Worm (Caenorhabditis elegans): Measurements from ENCODE around the gene srw-8.
"Not testable (repeated sequence)": the region's sequence is repeated elsewhere in the genome, so short reads cannot be mapped to it uniquely, and the experiment has no call there.

Gene srw-8

DNA sequence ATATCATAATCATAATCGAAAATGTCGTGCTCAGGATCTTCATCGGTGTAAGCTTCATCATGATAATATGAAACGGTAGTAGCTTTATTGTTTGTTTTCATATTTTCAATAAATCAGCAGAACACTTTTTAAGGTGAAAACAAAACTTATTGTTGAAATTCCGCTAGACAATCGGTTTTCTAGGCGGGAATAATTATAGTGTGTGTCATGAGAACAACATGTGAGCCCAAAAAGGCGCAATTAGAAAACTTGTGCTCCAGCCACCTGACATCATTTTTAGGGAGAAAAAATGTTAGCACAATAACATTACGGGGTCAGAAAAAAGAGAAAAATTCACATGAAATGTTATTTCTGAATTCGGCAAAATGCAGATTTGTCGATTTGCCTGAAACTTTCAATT, at the start of gene srw-8:
srw-8 (minus strand) TSS at position 101 of the 400 bp plus-strand sequence.
- TF ChIP-seq him-1 (tag; optimal IDR thresholded peaks at IDR 0.05) (no peak), dao-5 (tag; optimal IDR thresholded peaks at IDR 0.05) (no peak), W03F9.2 (tag; optimal IDR thresholded peaks at IDR 0.05) (no peak)

DNA sequence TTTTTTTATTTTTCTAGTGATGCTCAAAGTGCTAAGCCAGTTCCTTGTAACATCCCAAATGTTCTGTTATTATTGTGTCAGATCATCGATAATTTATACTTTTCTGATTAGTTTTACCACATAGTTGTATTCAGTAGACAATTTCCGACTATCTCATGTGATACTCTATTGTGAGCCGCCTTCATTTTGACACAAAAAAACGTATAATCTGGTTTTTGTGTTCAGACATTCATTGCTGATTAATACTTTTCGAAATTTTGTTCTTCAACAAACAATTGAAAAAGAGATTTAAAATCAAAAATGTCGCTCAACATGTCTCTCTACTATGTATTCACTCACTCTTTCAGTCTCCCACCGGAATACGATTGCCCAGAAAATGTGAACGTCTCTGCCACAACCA, 47.3 kb upstream of the srw-8 start, which contains the start of gene srt-7:
srt-7 (plus strand) TSS at position 301 of the 400 bp plus-strand sequence.
- TF ChIP-seq W03F9.2 (tag; optimal IDR thresholded peaks at IDR 0.05) (no peak), dao-5 (tag; optimal IDR thresholded peaks at IDR 0.05) (no peak), him-1 (tag; optimal IDR thresholded peaks at IDR 0.05) (no peak)

DNA sequence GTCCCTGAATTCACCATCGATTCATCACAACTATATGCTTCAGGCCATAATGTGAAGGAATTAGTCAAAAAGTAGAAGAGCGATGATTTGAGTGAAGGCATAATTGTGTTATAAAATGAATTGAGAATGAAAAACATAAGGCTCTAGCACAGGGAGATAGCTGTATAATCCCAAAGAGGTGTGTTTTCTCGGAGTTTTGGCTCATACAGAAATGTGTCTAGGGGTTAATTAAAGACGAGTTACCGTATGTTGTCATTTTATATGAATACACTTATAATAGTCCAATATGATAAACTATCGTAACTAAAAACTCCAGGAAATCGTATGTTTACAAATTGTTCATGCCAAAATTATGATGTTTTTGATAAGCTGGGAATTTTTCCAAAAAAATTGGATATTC, 46.7 kb upstream of the srw-8 start, which contains the start of gene srt-5:
srt-5 (minus strand) TSS at position 101 of the 400 bp plus-strand sequence.
- TF ChIP-seq W03F9.2 (tag; optimal IDR thresholded peaks at IDR 0.05) (no peak), him-1 (tag; optimal IDR thresholded peaks at IDR 0.05) (no peak), dao-5 (tag; optimal IDR thresholded peaks at IDR 0.05) (no peak)

DNA sequence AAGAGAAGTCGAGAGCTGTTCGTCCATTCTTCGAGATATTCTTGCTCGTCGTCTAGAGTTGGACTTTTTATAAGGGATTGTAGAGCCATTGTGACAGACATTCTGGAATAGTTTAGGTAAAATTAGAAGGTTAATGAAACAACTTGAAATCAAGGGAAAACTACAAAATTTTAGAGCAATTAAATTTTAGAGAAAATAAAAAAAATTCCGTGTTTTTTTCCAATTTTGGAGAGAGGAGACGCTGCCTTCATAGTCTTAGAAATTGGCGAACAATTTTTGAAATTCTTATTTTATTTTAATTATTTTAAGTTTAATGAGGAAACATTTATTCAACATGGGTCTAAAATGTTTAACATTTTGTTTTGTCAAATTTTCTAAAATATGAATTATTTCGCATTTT, 37.4 kb upstream of the srw-8 start, which contains the start of gene C50H11.13:
C50H11.13 (minus strand) TSS at position 101 of the 400 bp plus-strand sequence.
- no peak for TF ChIP-seq him-1 (tag; optimal IDR thresholded peaks at IDR 0.05)
- TF ChIP-seq dao-5 (tag; optimal IDR thresholded peaks at IDR 0.05), result no peak
- no peak for TF ChIP-seq W03F9.2 (tag; optimal IDR thresholded peaks at IDR 0.05)

DNA sequence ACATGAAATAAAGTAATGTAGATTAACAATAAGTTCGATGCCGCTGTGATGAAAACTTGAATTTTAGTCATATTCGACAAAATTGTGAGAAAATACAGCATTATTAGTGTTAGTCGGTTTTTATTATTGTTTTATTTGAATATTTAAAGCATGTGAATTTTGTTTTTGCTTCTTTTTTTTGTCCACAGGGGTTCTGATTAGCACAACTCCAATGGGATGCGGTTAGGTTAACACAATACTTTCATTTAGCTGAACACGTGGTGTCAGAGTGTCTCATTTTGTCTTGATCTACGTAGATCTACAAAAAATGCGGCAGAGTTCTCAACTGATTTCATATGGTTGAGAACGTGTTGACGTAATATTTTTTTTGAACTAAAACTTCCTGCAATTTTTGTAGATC, 35.0 kb upstream of the srw-8 start, which contains the start of gene str-40:
str-40 (minus strand) TSS at position 101 of the 400 bp plus-strand sequence.
- TF ChIP-seq him-1 (tag; optimal IDR thresholded peaks at IDR 0.05) (no peak), W03F9.2 (tag; optimal IDR thresholded peaks at IDR 0.05) (no peak), dao-5 (tag; optimal IDR thresholded peaks at IDR 0.05) (no peak)

DNA sequence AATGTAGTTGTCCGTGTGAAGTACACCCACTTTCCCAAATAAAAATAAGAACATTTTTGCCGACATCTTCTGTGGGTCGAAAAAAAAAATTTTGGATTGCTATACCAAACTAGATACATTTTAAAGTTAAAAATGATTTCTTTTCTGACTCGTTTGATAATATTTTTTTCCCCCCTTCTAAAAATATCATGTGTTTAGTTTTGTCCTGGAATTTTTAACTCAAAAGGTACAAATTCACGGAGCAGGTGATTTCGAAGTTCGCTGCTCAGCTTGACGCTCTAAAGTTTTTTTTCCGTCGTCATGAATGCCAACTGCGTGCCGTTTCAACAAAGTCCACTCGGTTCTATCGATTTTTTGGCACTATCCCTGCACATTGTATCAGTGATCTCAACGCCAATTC, 31.8 kb upstream of the srw-8 start, which contains the start of gene srh-185:
srh-185 (plus strand) TSS at position 301 of the 400 bp plus-strand sequence.
- no peak for TF ChIP-seq dao-5 (tag; optimal IDR thresholded peaks at IDR 0.05)
- no peak for TF ChIP-seq him-1 (tag; optimal IDR thresholded peaks at IDR 0.05)
- no peak for TF ChIP-seq W03F9.2 (tag; optimal IDR thresholded peaks at IDR 0.05)

DNA sequence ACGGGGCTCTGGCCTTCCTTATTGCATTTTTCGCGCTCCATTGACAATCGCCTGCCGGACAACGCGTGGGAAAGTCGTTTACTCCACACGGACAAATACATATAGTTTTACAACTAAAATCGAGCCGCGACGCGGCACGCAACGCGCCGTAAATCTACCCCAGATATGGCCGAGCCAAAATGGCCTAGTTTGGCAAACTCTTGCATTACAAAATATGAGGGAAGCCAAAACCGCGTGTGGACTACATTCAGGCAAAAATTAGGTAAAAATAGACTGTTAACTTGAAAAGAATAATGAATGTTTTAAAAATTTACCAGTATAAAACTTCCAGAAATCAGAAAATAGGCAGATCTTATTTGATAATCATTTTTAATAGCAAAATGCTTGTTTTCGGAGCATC, 30.3 kb upstream of the srw-8 start, which contains the start of gene srt-16:
srt-16 (minus strand) TSS at position 101 of the 400 bp plus-strand sequence.
- not testable (repeated sequence) for TF ChIP-seq W03F9.2, him-1, dao-5 (tag; optimal IDR thresholded peaks at IDR 0.05)

DNA sequence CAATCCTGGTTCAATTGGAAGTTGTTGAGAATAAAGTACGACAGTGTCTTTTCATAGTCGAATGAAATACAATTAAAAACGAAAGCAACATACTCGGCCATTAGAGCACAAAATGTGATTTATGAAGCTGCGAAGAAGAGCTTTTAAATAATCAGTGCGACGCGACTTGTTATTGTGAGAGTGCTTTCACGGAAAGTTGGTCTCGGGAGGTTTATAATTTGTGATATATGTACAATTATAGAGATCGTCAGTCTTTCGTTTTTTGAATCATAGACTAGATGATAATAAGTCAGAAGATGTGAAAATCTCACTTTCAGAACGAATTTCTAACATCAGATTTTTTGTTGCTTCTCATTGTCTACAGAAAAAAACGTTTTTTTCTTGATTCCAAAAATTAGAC, 27.9 kb upstream of the srw-8 start, which contains the start of gene srt-15:
srt-15 (minus strand) TSS at position 101 of the 400 bp plus-strand sequence.
- no peak for TF ChIP-seq him-1 (tag; optimal IDR thresholded peaks at IDR 0.05)
- no peak for TF ChIP-seq W03F9.2 (tag; optimal IDR thresholded peaks at IDR 0.05)
- TF ChIP-seq dao-5 (tag; optimal IDR thresholded peaks at IDR 0.05), result no peak

DNA sequence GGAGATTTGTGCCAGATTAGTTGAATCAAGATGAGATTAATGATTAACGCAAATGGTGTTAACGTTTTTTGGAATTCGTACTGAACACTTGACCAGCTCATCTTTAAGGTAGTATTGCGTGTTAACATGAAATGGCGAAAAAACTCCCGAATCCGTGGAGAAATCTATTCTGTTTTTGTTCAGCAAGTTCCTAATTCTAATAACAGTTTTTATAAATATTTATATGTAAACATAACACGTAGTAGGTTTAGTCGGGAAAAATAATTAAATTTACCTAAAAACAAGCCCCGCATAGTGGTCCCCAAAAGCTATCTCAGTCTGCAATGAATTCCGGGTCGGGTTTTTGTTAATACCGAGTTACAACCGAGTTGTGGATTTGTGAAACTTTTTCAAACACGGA, 24.9 kb upstream of the srw-8 start, which contains the start of gene str-244:
str-244 (minus strand) TSS at position 101 of the 400 bp plus-strand sequence.
- TF ChIP-seq W03F9.2 (tag; optimal IDR thresholded peaks at IDR 0.05), result no peak
- no peak for TF ChIP-seq dao-5 (tag; optimal IDR thresholded peaks at IDR 0.05)
- TF ChIP-seq him-1 (tag; optimal IDR thresholded peaks at IDR 0.05), result no peak

DNA sequence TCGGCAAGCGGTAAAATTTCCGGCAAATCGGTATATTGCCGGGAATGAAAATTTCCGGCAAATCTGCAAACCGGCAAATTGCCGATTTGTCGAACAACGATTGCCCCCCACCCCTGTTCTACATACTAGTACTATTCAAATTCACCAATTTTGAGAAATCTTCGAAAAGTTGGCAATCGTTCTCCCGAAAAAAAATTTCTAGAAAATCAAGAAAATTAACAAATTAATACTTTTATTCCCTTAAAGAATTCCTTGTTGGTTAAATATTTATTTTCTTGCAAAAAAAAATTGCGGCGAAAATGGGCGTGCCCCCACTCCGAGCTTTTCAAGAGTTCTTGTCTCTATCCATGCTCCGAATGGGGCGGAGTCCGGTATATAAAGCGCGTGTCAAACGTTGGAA, 20.1 kb upstream of the srw-8 start, which contains the start of gene C50H11.8:
C50H11.8 (plus strand) TSS at position 301 of the 400 bp plus-strand sequence.
- TF ChIP-seq W03F9.2 (tag; optimal IDR thresholded peaks at IDR 0.05), result no peak

DNA sequence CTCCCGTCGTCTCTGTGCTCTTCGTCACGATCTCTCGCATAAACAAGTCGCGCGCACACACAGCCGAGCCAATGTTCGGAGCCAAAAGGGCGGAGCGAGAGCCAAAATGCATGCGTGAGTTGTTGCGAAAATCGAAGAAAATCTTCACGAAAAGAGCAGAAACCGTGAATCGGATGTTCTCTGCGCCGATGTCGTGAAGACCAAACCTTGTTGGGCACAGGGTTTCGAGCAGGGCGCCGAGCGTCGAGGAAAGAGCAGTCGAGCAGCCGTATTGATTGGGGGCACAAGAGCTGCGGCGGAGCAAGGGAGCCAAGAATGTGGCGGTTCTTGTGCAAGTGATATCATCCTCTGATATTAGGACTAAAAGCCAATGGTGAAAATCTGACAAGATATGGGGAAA, 12.2 kb upstream of the srw-8 start:
- TF ChIP-seq dao-5 (tag; optimal IDR thresholded peaks at IDR 0.05), result no peak
- no peak for TF ChIP-seq him-1 (tag; optimal IDR thresholded peaks at IDR 0.05)
- TF ChIP-seq W03F9.2 (tag; optimal IDR thresholded peaks at IDR 0.05), result no peak

DNA sequence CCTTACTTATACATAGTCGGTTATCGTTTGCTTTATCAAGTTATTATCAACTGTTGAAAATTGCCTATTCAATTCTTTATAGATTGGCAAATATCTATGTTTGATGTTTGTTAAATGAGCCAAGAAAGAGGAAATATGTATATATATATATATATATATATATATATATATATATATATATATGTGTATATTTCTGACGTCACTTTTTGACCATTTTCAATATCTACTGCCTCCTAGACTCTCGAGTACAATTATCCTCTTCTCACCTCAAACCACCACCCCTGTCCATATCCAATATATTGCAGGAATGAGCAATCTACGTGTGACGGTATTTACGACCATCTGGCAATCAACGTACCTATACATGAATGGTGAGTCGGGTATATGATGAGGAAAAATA, 10.7 kb upstream of the srw-8 start, which contains the start of gene F59D6.1:
F59D6.1 (plus strand) TSS at position 301 of the 400 bp plus-strand sequence.
- TF ChIP-seq dao-5 (tag; optimal IDR thresholded peaks at IDR 0.05) (no peak), him-1 (tag; optimal IDR thresholded peaks at IDR 0.05) (no peak), W03F9.2 (tag; optimal IDR thresholded peaks at IDR 0.05) (no peak)

DNA sequence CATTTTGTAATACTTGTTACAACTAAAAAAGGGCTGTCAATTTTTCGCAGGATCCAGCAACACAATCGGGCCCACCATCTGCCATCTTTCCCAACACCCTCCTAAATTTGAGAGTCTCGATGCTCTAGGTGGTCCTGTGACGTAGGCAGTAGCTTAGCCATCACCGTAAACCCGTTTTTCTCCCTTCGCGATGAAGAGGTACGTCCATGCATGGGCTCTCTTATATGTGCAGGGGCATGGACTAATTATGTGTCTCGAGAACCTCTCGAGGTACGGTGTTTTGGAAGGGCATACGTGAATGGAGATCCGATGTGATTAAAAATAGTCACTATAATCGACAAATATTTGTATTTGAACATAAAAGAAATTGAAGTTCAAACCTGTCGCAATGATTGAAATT, 6.8 kb upstream of the srw-8 start:
- TF ChIP-seq dao-5 (tag; optimal IDR thresholded peaks at IDR 0.05), result no peak
- TF ChIP-seq W03F9.2 (tag; optimal IDR thresholded peaks at IDR 0.05), result no peak
- no peak for TF ChIP-seq him-1 (tag; optimal IDR thresholded peaks at IDR 0.05)

DNA sequence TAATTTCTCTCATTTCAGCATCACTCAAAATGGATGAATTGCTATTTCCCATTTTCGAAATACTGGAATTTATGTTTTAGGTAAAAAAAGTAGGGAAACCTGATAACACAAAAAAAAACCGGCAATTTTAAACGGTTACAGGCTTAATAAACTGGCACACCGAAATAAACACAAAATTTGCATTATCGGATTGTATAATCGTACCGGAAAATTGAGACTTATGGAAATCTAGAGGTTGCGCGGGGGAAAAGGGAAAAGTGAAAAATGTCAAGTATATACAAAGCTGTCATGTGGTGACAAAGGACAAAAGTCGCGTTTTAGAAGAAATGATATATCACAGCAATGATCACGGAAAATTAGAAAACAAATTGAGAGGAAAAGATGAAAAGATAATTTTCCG, 5.1 kb upstream of the srw-8 start, which contains the start of gene chpf-2:
chpf-2 (minus strand) TSS at position 101 of the 400 bp plus-strand sequence.
- TF ChIP-seq W03F9.2 (tag; optimal IDR thresholded peaks at IDR 0.05), result no peak
- TF ChIP-seq him-1 (tag; optimal IDR thresholded peaks at IDR 0.05), result no peak

DNA sequence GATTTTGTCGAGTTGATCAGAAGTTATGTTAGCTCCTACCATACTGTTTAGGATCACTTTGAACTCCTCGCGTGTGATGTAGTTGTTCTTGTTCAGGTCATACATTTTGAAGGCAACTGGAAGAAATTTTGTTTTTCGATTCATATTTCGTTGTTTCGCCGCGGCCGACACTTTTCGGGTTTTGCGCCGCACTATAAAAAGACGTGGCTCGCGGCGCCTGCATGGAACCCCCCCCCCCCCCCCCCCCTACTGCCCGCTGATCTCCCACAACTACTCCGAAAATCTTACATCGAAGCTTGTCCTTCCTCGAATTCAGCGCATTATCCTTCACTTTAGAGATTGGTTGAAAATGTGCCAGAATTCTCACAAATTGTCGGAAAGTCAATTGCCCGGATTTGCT, 3.9 kb upstream of the srw-8 start:
- TF ChIP-seq him-1 (tag; optimal IDR thresholded peaks at IDR 0.05) (no peak), W03F9.2 (tag; optimal IDR thresholded peaks at IDR 0.05) (no peak), dao-5 (tag; optimal IDR thresholded peaks at IDR 0.05) (no peak)
